Fruit fly (Drosophila melanogaster): ENCODE measurements around the gene CG15478.

CG15478 gene

DNA sequence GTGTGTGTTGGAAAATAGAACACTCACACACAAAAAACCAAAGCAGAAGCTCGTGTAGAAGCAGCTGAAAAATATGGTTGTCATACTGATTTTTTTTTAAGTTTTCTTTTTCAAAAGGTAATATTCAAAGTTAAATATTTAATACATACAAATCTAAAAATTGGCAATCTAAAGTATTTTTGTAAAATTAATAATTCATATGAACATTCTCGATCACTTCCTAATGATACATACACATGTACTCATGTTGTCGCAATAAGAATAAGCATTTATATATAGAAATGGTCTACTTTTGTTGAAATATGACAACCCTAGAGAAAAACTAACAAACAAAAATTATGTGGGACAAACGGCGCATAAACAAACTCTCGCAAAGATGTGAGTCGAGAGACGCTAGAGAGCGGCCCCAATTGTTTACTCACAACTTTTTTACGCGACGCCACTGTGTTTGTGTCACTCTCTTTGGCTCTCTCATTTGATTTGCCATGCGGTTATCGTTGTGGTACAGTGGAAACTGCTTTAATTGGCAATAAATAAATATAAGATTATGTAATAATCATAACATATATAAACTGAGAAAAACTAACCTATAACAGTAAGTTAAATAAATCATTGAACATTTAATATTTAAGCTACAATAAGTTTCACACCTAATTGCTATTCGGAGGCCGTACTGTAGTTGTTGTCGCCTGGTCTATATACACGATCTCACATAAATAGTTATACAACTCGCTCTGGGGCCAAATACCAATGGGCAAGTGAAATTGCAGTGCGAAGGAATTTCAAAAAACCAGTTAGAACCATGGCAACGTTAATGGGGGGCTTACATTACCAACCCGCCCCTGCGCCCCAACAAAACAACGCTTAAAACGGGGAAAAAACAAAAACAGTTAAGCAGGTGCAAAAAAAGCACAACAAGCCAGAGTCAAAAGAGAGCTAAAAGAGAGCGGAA lies 11.1 kb downstream of the CG15478 start:
- no peak for TF ChIP-seq unc-4 (GFP tag; IDR thresholded peaks at IDR 0.05; ENCODE audit: partially characterized antibody)
- peak; percentile 98 for TF ChIP-seq Sox102F (GFP tag; optimal IDR thresholded peaks at IDR 0.05)
- peak; percentile 97 for TF ChIP-seq cas (GFP tag; IDR thresholded peaks at IDR 0.05)
- TF ChIP-seq ara (GFP tag; IDR thresholded peaks at IDR 0.05), result peak; percentile 97
- TF ChIP-seq CG12104 (GFP tag; optimal IDR thresholded peaks at IDR 0.05), result peak; percentile 90
- TF ChIP-seq CG10462 (GFP tag; optimal IDR thresholded peaks at IDR 0.05), result peak; percentile 89
- TF ChIP-seq hkb (optimal IDR thresholded peaks at IDR 0.05), result no peak
- peak; percentile 98 for TF ChIP-seq hkb (GFP tag; IDR thresholded peaks at IDR 0.05)
- TF ChIP-seq Ada2b (GFP tag; IDR thresholded peaks at IDR 0.05), result peak; percentile 99
- peak; percentile 98 for TF ChIP-seq CG6689 (GFP tag; IDR thresholded peaks at IDR 0.05)
- peak; percentile 71 for TF ChIP-seq mam (GFP tag; optimal IDR thresholded peaks at IDR 0.05)
- TF ChIP-seq Mad (GFP tag; optimal IDR thresholded peaks at IDR 0.05), result peak; percentile 90
- TF ChIP-seq z (GFP tag; IDR thresholded peaks at IDR 0.05), result peak; percentile 84
- peak; percentile 60 for TF ChIP-seq Ets97D (GFP tag; optimal IDR thresholded peaks at IDR 0.05)
- peak; percentile 95 for TF ChIP-seq jing (GFP tag; optimal IDR thresholded peaks at IDR 0.05)
- TF ChIP-seq CG17802 (tag; optimal IDR thresholded peaks at IDR 0.05), result peak; percentile 85
- peak; percentile 96 for TF ChIP-seq lbe (GFP tag; optimal IDR thresholded peaks at IDR 0.05)
- peak; percentile 97 for TF ChIP-seq CG2120 (GFP tag; optimal IDR thresholded peaks at IDR 0.05)
- TF ChIP-seq Spps (tag; optimal IDR thresholded peaks at IDR 0.05), result peak; percentile 90
- peak; percentile 60 for TF ChIP-seq fd102C (GFP tag; optimal IDR thresholded peaks at IDR 0.05)
- peak; percentile 96 for TF ChIP-seq Hr3 (GFP tag; optimal IDR thresholded peaks at IDR 0.05)
- no peak for TF ChIP-seq luna (GFP tag; optimal IDR thresholded peaks at IDR 0.05)
- TF ChIP-seq Nf-YB (GFP tag; optimal IDR thresholded peaks at IDR 0.05), result peak; percentile 87
- TF ChIP-seq eyg (GFP tag; optimal IDR thresholded peaks at IDR 0.05), result peak; percentile 69
- peak; percentile 85 for TF ChIP-seq emc (GFP tag; optimal IDR thresholded peaks at IDR 0.05)
- peak; percentile 99 for TF ChIP-seq sug (tag; optimal IDR thresholded peaks at IDR 0.05)
- peak; percentile 63; the same call in 1 of the 4 replicates for TF ChIP-seq chinmo (GFP tag; IDR thresholded peaks at IDR 0.05; ENCODE audit: partially characterized antibody)
- TF ChIP-seq CG34422 (GFP tag; IDR thresholded peaks at IDR 0.05), result peak; percentile 99
- peak; percentile 56 for TF ChIP-seq zf30C (GFP tag; optimal IDR thresholded peaks at IDR 0.05)
- peak; percentile 97 for TF ChIP-seq B-H1 (GFP tag; IDR thresholded peaks at IDR 0.05)
- peak; percentile 93 for TF ChIP-seq CG16815 (GFP tag; optimal IDR thresholded peaks at IDR 0.05)
- TF ChIP-seq dmrt99B (tag; optimal IDR thresholded peaks at IDR 0.05), result peak; percentile 99
- peak; percentile 98 for TF ChIP-seq lmd (GFP tag; IDR thresholded peaks at IDR 0.05)
- peak; percentile 81 for TF ChIP-seq pros (GFP tag; optimal IDR thresholded peaks at IDR 0.05)
- TF ChIP-seq CG4360 (GFP tag; IDR thresholded peaks at IDR 0.05), result peak; percentile 86
- TF ChIP-seq ftz-f1 (GFP tag; optimal IDR thresholded peaks at IDR 0.05), result no peak
- peak; percentile 76 for TF ChIP-seq CG12744 (GFP tag; optimal IDR thresholded peaks at IDR 0.05)
- TF ChIP-seq CG7357 (GFP tag; IDR thresholded peaks at IDR 0.05), result peak; percentile 95
- TF ChIP-seq CG9609 (GFP tag; optimal IDR thresholded peaks at IDR 0.05), result peak; percentile 79
- TF ChIP-seq dm (GFP tag; optimal IDR thresholded peaks at IDR 0.05), result peak; percentile 49
- peak; percentile 91 for TF ChIP-seq CG10431 (GFP tag; optimal IDR thresholded peaks at IDR 0.05)
- peak; percentile 97 for TF ChIP-seq CG12219 (GFP tag; optimal IDR thresholded peaks at IDR 0.05)
- TF ChIP-seq CG30403 (GFP tag; optimal IDR thresholded peaks at IDR 0.05), result peak; percentile 97
- TF ChIP-seq klu (GFP tag; IDR thresholded peaks at IDR 0.05), result peak; percentile 95
- peak; percentile 84 for TF ChIP-seq tup (GFP tag; optimal IDR thresholded peaks at IDR 0.05)
- TF ChIP-seq CG4820 (GFP tag; optimal IDR thresholded peaks at IDR 0.05), result peak; percentile 92
- peak; percentile 96 for TF ChIP-seq CG15696 (tag; optimal IDR thresholded peaks at IDR 0.05)
- TF ChIP-seq CG10274 (GFP tag; optimal IDR thresholded peaks at IDR 0.05), result peak; percentile 85
- TF ChIP-seq CG9797 (GFP tag; optimal IDR thresholded peaks at IDR 0.05), result peak; percentile 51

Measured in whole organism, embryonic.